Worm (Caenorhabditis elegans) whole organism, midembryonic: ENCODE measurements around the gene nhr-163.

Source experiments
- T22C8.4 ChIP-seq: fragments of 200-800 bp; sonication (Bioruptor generic); IDR thresholded peaks from 2 replicates; pipeline ENCODE4 v1.3.6; 2022; ENCODE audit warnings: missing genetic modification characterization, missing compliant biosample characterization
- cog-1 ChIP-seq: sonication (generic microtip); optimal IDR thresholded peaks from 2 replicates; lab custom pipeline; 2016; ENCODE audit warnings: missing genetic modification characterization, missing compliant biosample characterization
- flt-1 ChIP-seq: fragments of 200-800 bp; sonication (Bioruptor generic); IDR thresholded peaks from 2 replicates; pipeline ENCODE4 v1.3.6; 2022; ENCODE audit warnings: missing genetic modification characterization, missing compliant biosample characterization
- klf-2 ChIP-seq: fragments of 200-800 bp; sonication (Bioruptor generic); conservative IDR thresholded peaks from 2 replicates; pipeline ENCODE4 v1.3.6; 2022; ENCODE audit warnings: missing genetic modification reagents, missing genetic modification characterization, missing compliant biosample characterization
- med-1 ChIP-seq: sonication (generic microtip); optimal IDR thresholded peaks from 2 replicates; lab custom pipeline; 2017; ENCODE audit warnings: missing genetic modification characterization, mild to moderate bottlenecking, missing compliant biosample characterization, antibody characterized with exemption, missing genetic modification reagents; ENCODE audit not compliant: insufficient read depth
- ref-1 ChIP-seq: fragments of 200-800 bp; sonication (Bioruptor generic); conservative IDR thresholded peaks from 2 replicates; pipeline ENCODE4 v1.3.6; 2022; ENCODE audit warnings: missing genetic modification reagents, missing genetic modification characterization, missing compliant biosample characterization
- tab-1 ChIP-seq: fragments of 200-800 bp; sonication (Bioruptor generic); IDR thresholded peaks from 2 replicates; pipeline ENCODE4 v1.3.6; 2022; ENCODE audit warnings: missing genetic modification characterization, missing compliant biosample characterization
- ztf-23 ChIP-seq: fragments of 200-800 bp; sonication (Bioruptor generic); IDR thresholded peaks from 2 replicates; pipeline ENCODE4 v1.3.6; 2022; ENCODE audit warnings: missing genetic modification reagents, missing genetic modification characterization, missing compliant biosample characterization
- ztf-29 ChIP-seq: fragments of 200-800 bp; sonication (Bioruptor generic); IDR thresholded peaks from 2 replicates; pipeline ENCODE4 v1.3.6; 2022; ENCODE audit warnings: missing genetic modification reagents, missing genetic modification characterization, missing compliant biosample characterization

nhr-163 gene

ce11 chrV:7005964-7006363 lies 20.1 kb upstream of the nhr-163 start, which contains the start of gene spig-10:
TSS of gene spig-10 (plus strand) at chrV:7006264.
- TF ChIP-seq flt-1 (GFP tag; lab: Robert Waterston, UW) (no peak), med-1 (GFP tag; lab: Kevin White, UChicago) (no peak), tab-1 (no peak), ztf-23 (no peak)

- TF ChIP-seq cog-1 (tag; lab: Kevin White, UChicago), result no peak
- no peak for TF ChIP-seq med-1 (GFP tag; lab: Kevin White, UChicago)
- TF ChIP-seq tab-1, result no peak
- no peak for TF ChIP-seq T22C8.4 (GFP tag; lab: Robert Waterston, UW)
- no peak for TF ChIP-seq flt-1 (GFP tag; lab: Robert Waterston, UW)
- no peak for TF ChIP-seq klf-2 (GFP tag; lab: Robert Waterston, UW)
Observed at ce11 chrV:7003850-7004249, 18.0 kb upstream of the nhr-163 start, which contains the start of gene srab-4. TSS of gene srab-4 (plus strand) at chrV:7004150.

- no peak for TF ChIP-seq cog-1 (tag; lab: Kevin White, UChicago)
- TF ChIP-seq tab-1, result no peak
- TF ChIP-seq ztf-23, result no peak
- no peak for TF ChIP-seq ztf-29 (GFP tag; lab: Robert Waterston, UW)
- TF ChIP-seq flt-1 (GFP tag; lab: Robert Waterston, UW), result no peak
- TF ChIP-seq klf-2 (GFP tag; lab: Robert Waterston, UW), result no peak
- no peak for TF ChIP-seq med-1 (GFP tag; lab: Kevin White, UChicago)
- TF ChIP-seq T22C8.4 (GFP tag; lab: Robert Waterston, UW), result no peak
- no peak for TF ChIP-seq ref-1 (GFP tag; lab: Robert Waterston, UW)
Observed at ce11 chrV:7000734-7001133, 14.9 kb upstream of the nhr-163 start.

- TF ChIP-seq ztf-23, result no peak
- TF ChIP-seq klf-2 (GFP tag; lab: Robert Waterston, UW), result no peak
- no peak for TF ChIP-seq cog-1 (tag; lab: Kevin White, UChicago)
- TF ChIP-seq T22C8.4 (GFP tag; lab: Robert Waterston, UW), result no peak
- no peak for TF ChIP-seq med-1 (GFP tag; lab: Kevin White, UChicago)
- no peak for TF ChIP-seq tab-1
- no peak for TF ChIP-seq ztf-29 (GFP tag; lab: Robert Waterston, UW)
- no peak for TF ChIP-seq flt-1 (GFP tag; lab: Robert Waterston, UW)
- TF ChIP-seq ref-1 (GFP tag; lab: Robert Waterston, UW), result no peak
Observed at ce11 chrV:6998303-6998884, 12.6 kb upstream of the nhr-163 start, which contains the start of gene nhr-42. TSS of gene nhr-42 (plus strand) at chrV:6998819.

- TF ChIP-seq med-1 (GFP tag; lab: Kevin White, UChicago), result no peak
- TF ChIP-seq T22C8.4 (GFP tag; lab: Robert Waterston, UW), result no peak
- no peak for TF ChIP-seq ztf-29 (GFP tag; lab: Robert Waterston, UW)
- TF ChIP-seq ref-1 (GFP tag; lab: Robert Waterston, UW), result no peak
- no peak for TF ChIP-seq klf-2 (GFP tag; lab: Robert Waterston, UW)
- TF ChIP-seq ztf-23, result no peak
Observed at ce11 chrV:6997041-6997552, 11.3 kb upstream of the nhr-163 start, which contains the start of gene nhr-107. TSS of gene nhr-107 (minus strand) at chrV:6997091.

- TF ChIP-seq tab-1 (no peak), flt-1 (GFP tag; lab: Robert Waterston, UW) (no peak), T22C8.4 (GFP tag; lab: Robert Waterston, UW) (no peak), ztf-23 (no peak), ref-1 (GFP tag; lab: Robert Waterston, UW) (no peak), med-1 (GFP tag; lab: Kevin White, UChicago) (no peak), cog-1 (tag; lab: Kevin White, UChicago) (no peak)
Observed at ce11 chrV:6993999-6994398, 8.2 kb upstream of the nhr-163 start.

- TF ChIP-seq flt-1 (GFP tag; lab: Robert Waterston, UW) (no peak), ztf-29 (GFP tag; lab: Robert Waterston, UW) (no peak), cog-1 (tag; lab: Kevin White, UChicago) (no peak), ztf-23 (no peak), tab-1 (no peak), med-1 (GFP tag; lab: Kevin White, UChicago) (no peak), klf-2 (GFP tag; lab: Robert Waterston, UW) (no peak), ref-1 (GFP tag; lab: Robert Waterston, UW) (no peak), T22C8.4 (GFP tag; lab: Robert Waterston, UW) (no peak)
Observed at ce11 chrV:6991771-6992170, 5.9 kb upstream of the nhr-163 start, which contains the start of gene nhr-162. TSS of gene nhr-162 (minus strand) at chrV:6991871.

- no peak for TF ChIP-seq T22C8.4 (GFP tag; lab: Robert Waterston, UW)
- no peak for TF ChIP-seq ztf-23
- TF ChIP-seq ref-1 (GFP tag; lab: Robert Waterston, UW), result no peak
- no peak for TF ChIP-seq klf-2 (GFP tag; lab: Robert Waterston, UW)
- TF ChIP-seq tab-1, result no peak
- no peak for TF ChIP-seq flt-1 (GFP tag; lab: Robert Waterston, UW)
- TF ChIP-seq med-1 (GFP tag; lab: Kevin White, UChicago), result no peak
- TF ChIP-seq ztf-29 (GFP tag; lab: Robert Waterston, UW), result no peak
Observed at ce11 chrV:6989626-6990138, 3.8 kb upstream of the nhr-163 start, which contains the start of gene nhr-140. TSS of gene nhr-140 (minus strand) at chrV:6989676.

ce11 chrV:6987673-6988072 lies 1.8 kb upstream of the nhr-163 start, which contains the start of gene nhr-139:
TSS of gene nhr-139 (minus strand) at chrV:6987773.
- TF ChIP-seq med-1 (GFP tag; lab: Kevin White, UChicago), result no peak
- no peak for TF ChIP-seq T22C8.4 (GFP tag; lab: Robert Waterston, UW)
- no peak for TF ChIP-seq cog-1 (tag; lab: Kevin White, UChicago)
- no peak for TF ChIP-seq tab-1
- TF ChIP-seq ztf-29 (GFP tag; lab: Robert Waterston, UW), result no peak
- TF ChIP-seq ztf-23, result no peak
- TF ChIP-seq klf-2 (GFP tag; lab: Robert Waterston, UW), result no peak
